Fruit fly (Drosophila melanogaster): ENCODE measurements around the gene smp-30.
A peak's percentile ranks its signal among the peaks of the same experiment; 100 is the strongest.

Gene smp-30

dm6 chr3R:14742928-14743327 lies 8.1 kb downstream of the smp-30 start (continued):
- TF ChIP-seq Rx (GFP tag; IDR thresholded peaks at IDR 0.05) = peak; percentile 41; the same call in 1 of the 2 replicates
- TF ChIP-seq inv (GFP tag; IDR thresholded peaks at IDR 0.05; ENCODE audit: partially characterized antibody) = no peak
- peak; percentile 53; the same call in 1 of the 3 replicates for TF ChIP-seq Aef1 (GFP tag; IDR thresholded peaks at IDR 0.05)
- peak; percentile 68 for TF ChIP-seq CG17829 (tag; optimal IDR thresholded peaks at IDR 0.05)
- no peak for TF ChIP-seq CG34224 (GFP tag; IDR thresholded peaks at IDR 0.05; ENCODE audit: partially characterized antibody)
- peak; percentile 16; the same call in 1 of the 3 replicates for TF ChIP-seq CG14050 (GFP tag; IDR thresholded peaks at IDR 0.05)
- no peak for TF ChIP-seq Bteb2 (GFP tag; optimal IDR thresholded peaks at IDR 0.05)
- TF ChIP-seq schlank (tag; optimal IDR thresholded peaks at IDR 0.05) = no peak
- TF ChIP-seq psq (GFP tag; optimal IDR thresholded peaks at IDR 0.05) = no peak
- TF ChIP-seq ATbp (GFP tag; optimal IDR thresholded peaks at IDR 0.05) = peak; percentile 60
- TF ChIP-seq CG8765 (GFP tag; IDR thresholded peaks at IDR 0.05) = peak; percentile 30; the same call in 1 of the 2 replicates
- no peak for TF ChIP-seq scrt (GFP tag; optimal IDR thresholded peaks at IDR 0.05)
- no peak for TF ChIP-seq mirr (GFP tag; optimal IDR thresholded peaks at IDR 0.05)
- TF ChIP-seq CG33213 (GFP tag; optimal IDR thresholded peaks at IDR 0.05) = no peak
- no peak for TF ChIP-seq CG13624 (GFP tag; optimal IDR thresholded peaks at IDR 0.05)
- no peak for TF ChIP-seq Opbp (GFP tag; IDR thresholded peaks at IDR 0.05; ENCODE audit: partially characterized antibody)
- no peak for TF ChIP-seq fd3F (GFP tag; optimal IDR thresholded peaks at IDR 0.05)
- peak; percentile 4 for TF ChIP-seq cato (GFP tag; optimal IDR thresholded peaks at IDR 0.05; ENCODE audit: borderline replicate concordance)
- TF ChIP-seq CG43689 (GFP tag; IDR thresholded peaks at IDR 0.05) = no peak
- no peak for TF ChIP-seq NC2β (GFP tag; optimal IDR thresholded peaks at IDR 0.05)
- no peak for TF ChIP-seq CG5180 (GFP tag; optimal IDR thresholded peaks at IDR 0.05)
- TF ChIP-seq tup (GFP tag; optimal IDR thresholded peaks at IDR 0.05) = no peak
- 0 out of 2 replicates have a peak, but pooled peaks have one; percentile 32 for TF ChIP-seq dati (GFP tag; IDR thresholded peaks at IDR 0.05)
- TF ChIP-seq CG6689 (GFP tag; IDR thresholded peaks at IDR 0.05) = peak; percentile 72
- TF ChIP-seq CG14710 (tag; optimal IDR thresholded peaks at IDR 0.05) = peak; percentile 45
- TF ChIP-seq vfl (GFP tag; optimal IDR thresholded peaks at IDR 0.05) = no peak
- no peak for TF ChIP-seq CG6765 (GFP tag; optimal IDR thresholded peaks at IDR 0.05)
- peak in 1 of 3 experiments; percentile 50 for TF ChIP-seq lola (GFP tag; optimal IDR thresholded peaks at IDR 0.05)
- TF ChIP-seq Atf6 (GFP tag; IDR thresholded peaks at IDR 0.05) = no peak
- no peak for TF ChIP-seq h (optimal IDR thresholded peaks at IDR 0.05)
- TF ChIP-seq Rfx (GFP tag; IDR thresholded peaks at IDR 0.05) = peak; percentile 59
- no peak for TF ChIP-seq Max (GFP tag; optimal IDR thresholded peaks at IDR 0.05)
- no peak for TF ChIP-seq fd64A (GFP tag; optimal IDR thresholded peaks at IDR 0.05)
- peak; percentile 52; the same call in 1 of the 2 replicates for TF ChIP-seq sob (GFP tag; IDR thresholded peaks at IDR 0.05)
- no peak for TF ChIP-seq Deaf1 (tag; optimal IDR thresholded peaks at IDR 0.05)
- TF ChIP-seq BtbVII (GFP tag; optimal IDR thresholded peaks at IDR 0.05) = no peak
- no peak for TF ChIP-seq CG12236 (GFP tag; optimal IDR thresholded peaks at IDR 0.05)
- TF ChIP-seq Dad (GFP tag; optimal IDR thresholded peaks at IDR 0.05) = peak; percentile 9
- peak; percentile 33 for TF ChIP-seq salm (tag; optimal IDR thresholded peaks at IDR 0.05)
- TF ChIP-seq CG17361 (GFP tag; IDR thresholded peaks at IDR 0.05) = peak; percentile 66; the same call in 2 of the 3 replicates
- TF ChIP-seq Atf3 (GFP tag; optimal IDR thresholded peaks at IDR 0.05) = no peak
- TF ChIP-seq gcm (GFP tag; optimal IDR thresholded peaks at IDR 0.05) = peak; percentile 34
- no peak for TF ChIP-seq dm (GFP tag; optimal IDR thresholded peaks at IDR 0.05)
- TF ChIP-seq gsb (GFP tag; IDR thresholded peaks at IDR 0.05) = no peak
- TF ChIP-seq CG4730 (GFP tag; IDR thresholded peaks at IDR 0.05) = peak; percentile 63
- peak; percentile 35 for TF ChIP-seq lilli (GFP tag; optimal IDR thresholded peaks at IDR 0.05)
- TF ChIP-seq bcd (GFP tag; optimal IDR thresholded peaks at IDR 0.05) = peak; percentile 9
- no peak for TF ChIP-seq CG15514 (GFP tag; optimal IDR thresholded peaks at IDR 0.05)
- TF ChIP-seq CG30020 (tag; optimal IDR thresholded peaks at IDR 0.05) = no peak
- no peak for TF ChIP-seq D19B (GFP tag; optimal IDR thresholded peaks at IDR 0.05)
- TF ChIP-seq CG30403 (GFP tag; optimal IDR thresholded peaks at IDR 0.05) = peak; percentile 63

Measured in whole organism, embryonic.